Fruit fly (Drosophila melanogaster) whole organism, pupa: ENCODE data around the gene CG32087.

ENCODE experiments used
- CG12605 ChIP-seq: fragments of 200-800 bp; sonication (Bioruptor generic); IDR thresholded peaks from 2 replicates; pipeline ENCODE4 v1.3.6; 2022; ENCODE audit warnings: missing biosample characterization, missing genetic modification characterization
- CG13204 ChIP-seq: fragments of 200-800 bp; sonication (Bioruptor generic); optimal IDR thresholded peaks from 2 replicates; lab custom pipeline; 2018; ENCODE audit warnings: missing biosample characterization, mild to moderate bottlenecking, missing genetic modification characterization, moderate library complexity
- CG15710 ChIP-seq: fragments of 200-800 bp; sonication (Bioruptor generic); optimal IDR thresholded peaks from 2 replicates; lab custom pipeline; 2018; ENCODE audit warnings: missing biosample characterization, mild to moderate bottlenecking, missing genetic modification characterization, moderate library complexity
- CG17806 ChIP-seq: fragments of 200-800 bp; sonication (Bioruptor generic); optimal IDR thresholded peaks from 2 replicates; lab custom pipeline; 2018; ENCODE audit warnings: missing biosample characterization, mild to moderate bottlenecking, missing genetic modification characterization, moderate library complexity
- CG34367 ChIP-seq: fragments of 200-800 bp; sonication (Bioruptor generic); optimal IDR thresholded peaks from 2 replicates; lab custom pipeline; 2018; ENCODE audit warnings: missing biosample characterization, mild to moderate bottlenecking, missing genetic modification characterization
- CG4496 ChIP-seq: fragments of 200-800 bp; sonication (Bioruptor generic); IDR thresholded peaks from 3 replicates; pipeline ENCODE4 v1.3.6; 2022; ENCODE audit warnings: missing biosample characterization, missing genetic modification characterization
- CG9948 ChIP-seq: fragments of 200-800 bp; sonication (Bioruptor generic); optimal IDR thresholded peaks from 2 replicates; lab custom pipeline; 2018; ENCODE audit warnings: missing biosample characterization, mild to moderate bottlenecking, missing genetic modification characterization, moderate library complexity
- EcR ChIP-seq: fragments of 200-800 bp; sonication (Bioruptor generic); optimal IDR thresholded peaks from 3 replicates; lab custom pipeline; 2019; ENCODE audit warnings: missing biosample characterization, missing genetic modification characterization, mild to moderate bottlenecking, moderate library complexity, missing genetic modification reagents
- Pif1A ChIP-seq: fragments of 200-800 bp; sonication (Bioruptor generic); optimal IDR thresholded peaks from 3 replicates; lab custom pipeline; 2016; ENCODE audit warnings: missing biosample characterization, missing genetic modification characterization
- gl ChIP-seq: fragments of 200-800 bp; sonication (Bioruptor generic); optimal IDR thresholded peaks from 2 replicates; lab custom pipeline; 2018; ENCODE audit warnings: missing biosample characterization, mild to moderate bottlenecking, missing genetic modification characterization

- TF ChIP-seq CG34367 (no peak), EcR (no peak), gl (tag; lab: Kevin White, UChicago) (no peak), CG4496 (no peak), CG17806 (no peak), CG12605 (GFP tag; lab: Robert Waterston, UW) (no peak), CG15710 (tag; lab: Kevin White, UChicago) (no peak), Pif1A (no peak), CG9948 (tag; lab: Kevin White, UChicago) (no peak), CG13204 (no peak)
Observed at dm6 chr3L:11685876-11686275, 46.1 kb upstream of the CG32087 start.
